Worm (Caenorhabditis elegans): ENCODE measurements around the gene R02F11.12.

R02F11.12 gene

DNA sequence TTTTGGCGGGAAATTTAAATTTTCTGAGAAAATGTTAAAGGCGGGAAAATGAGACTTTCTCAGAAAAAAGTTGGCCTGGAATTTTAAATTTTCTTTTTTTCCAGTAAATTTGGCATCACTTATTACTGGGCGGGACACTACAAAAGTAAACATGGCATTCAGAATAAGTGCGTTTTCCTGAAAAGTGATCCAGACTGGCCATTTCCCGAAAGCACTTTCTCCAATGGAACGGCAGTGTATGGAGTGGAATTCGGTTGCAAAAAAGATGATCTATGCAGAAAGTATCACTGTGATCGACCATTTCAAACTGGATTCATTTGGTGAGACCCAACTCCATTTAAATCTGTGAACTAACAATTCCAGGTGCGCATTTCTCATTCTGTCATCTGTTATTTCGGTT, 2.6 kb upstream of the R02F11.12 start:
- TF ChIP-seq C16A3.4 (tag; optimal IDR thresholded peaks at IDR 0.05): no peak
- TF ChIP-seq efl-1 (optimal IDR thresholded peaks at IDR 0.05): no peak
- TF ChIP-seq efl-1 (GFP tag; optimal IDR thresholded peaks at IDR 0.05 in 1 of 2): peak in 1 of 2 experiments; percentile 87

DNA sequence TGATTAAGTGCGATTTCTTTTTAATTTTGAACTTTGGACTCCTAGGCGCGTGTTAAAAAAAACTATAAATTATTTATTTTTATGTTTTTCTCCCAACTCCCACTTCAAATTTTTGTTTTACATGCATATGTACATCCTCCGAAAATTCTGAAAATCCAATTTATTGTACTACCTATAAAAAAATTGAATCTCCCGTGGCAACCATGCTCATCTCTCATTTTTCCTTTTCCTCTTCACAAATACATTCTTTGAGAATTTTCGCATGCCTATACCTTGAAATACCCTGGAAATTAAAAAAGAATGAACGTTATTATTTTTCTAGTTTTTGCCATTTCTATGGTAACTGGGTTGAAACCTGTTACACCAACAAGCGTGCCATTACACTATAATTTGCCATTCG, 1.6 kb upstream of the R02F11.12 start, which contains the start of gene R02F11.10:
R02F11.10 (plus strand) TSS at position 301 of the 400 bp plus-strand sequence.
- TF ChIP-seq fos-1 (tag; optimal IDR thresholded peaks at IDR 0.05): no peak
- no peak for TF ChIP-seq nhr-20 (tag; optimal IDR thresholded peaks at IDR 0.05)
- TF ChIP-seq aly-2 (tag; optimal IDR thresholded peaks at IDR 0.05): no peak
- no peak for TF ChIP-seq sox-4 (tag; optimal IDR thresholded peaks at IDR 0.05)
- no peak for TF ChIP-seq nhr-28 (tag; optimal IDR thresholded peaks at IDR 0.05)
- no peak for TF ChIP-seq efl-1 (optimal IDR thresholded peaks at IDR 0.05)
- no peak for TF ChIP-seq efl-1 (GFP tag; optimal IDR thresholded peaks at IDR 0.05 in 1 of 2)
- TF ChIP-seq C04F5.9 (tag; optimal IDR thresholded peaks at IDR 0.05): no peak
- TF ChIP-seq unc-130 (tag; optimal IDR thresholded peaks at IDR 0.05): no peak
- TF ChIP-seq dpl-1 (GFP tag; optimal IDR thresholded peaks at IDR 0.05): no peak
- TF ChIP-seq vab-15 (tag; optimal IDR thresholded peaks at IDR 0.05): no peak
- no peak for TF ChIP-seq unc-98 (GFP tag; IDR thresholded peaks at IDR 0.05)
- no peak for TF ChIP-seq fkh-10 (GFP tag; optimal IDR thresholded peaks at IDR 0.05)
- no peak for TF ChIP-seq nhr-76 (tag; optimal IDR thresholded peaks at IDR 0.05)
- no peak for TF ChIP-seq ceh-82 (tag; optimal IDR thresholded peaks at IDR 0.05)
- TF ChIP-seq swsn-7 (tag; optimal IDR thresholded peaks at IDR 0.05): no peak
- TF ChIP-seq ceh-88 (GFP tag; IDR thresholded peaks at IDR 0.05): no peak
- TF ChIP-seq fkh-8 (tag; optimal IDR thresholded peaks at IDR 0.05): no peak
- TF ChIP-seq lsy-2 (tag; optimal IDR thresholded peaks at IDR 0.05): no peak

- TF ChIP-seq ceh-63 (GFP tag; optimal IDR thresholded peaks at IDR 0.05): no peak
- TF ChIP-seq sox-4 (tag; optimal IDR thresholded peaks at IDR 0.05): no peak
- no peak for TF ChIP-seq nhr-20 (tag; optimal IDR thresholded peaks at IDR 0.05)
- TF ChIP-seq nhr-90 (tag; optimal IDR thresholded peaks at IDR 0.05; ENCODE audit: poor library complexity): no peak
- no peak for TF ChIP-seq irx-1 (tag; optimal IDR thresholded peaks at IDR 0.05)
- TF ChIP-seq blmp-1 (tag; optimal IDR thresholded peaks at IDR 0.05): no peak
- TF ChIP-seq C16A3.4 (tag; optimal IDR thresholded peaks at IDR 0.05): no peak
- no peak for TF ChIP-seq lin-15B (tag; optimal IDR thresholded peaks at IDR 0.05)
- TF ChIP-seq nhr-71 (tag; optimal IDR thresholded peaks at IDR 0.05): no peak
- no peak for TF ChIP-seq swsn-7 (tag; optimal IDR thresholded peaks at IDR 0.05)
- TF ChIP-seq lin-35 (GFP tag; optimal IDR thresholded peaks at IDR 0.05): no peak
- no peak for TF ChIP-seq pqm-1 (tag; optimal IDR thresholded peaks at IDR 0.05)
- TF ChIP-seq lir-3 (tag; optimal IDR thresholded peaks at IDR 0.05; ENCODE audit: poor library complexity): no peak
- TF ChIP-seq nhr-19 (GFP tag; conservative IDR thresholded peaks at IDR 0.05): no peak
Observed at ce11 chrV:4791569-4791968, 1.1 kb downstream of the R02F11.12 start, which contains the start of gene R02F11.11. Gene R02F11.11, plus strand, starts transcription at chrV:4791869.

ce11 chrV:4794308-4794707, 3.8 kb downstream of the R02F11.12 start, which contains the start of gene R02F11.2:
Gene R02F11.2, plus strand, starts transcription at chrV:4794599.
- TF ChIP-seq swsn-7 (tag; optimal IDR thresholded peaks at IDR 0.05) (peak; percentile 28), tbx-2 (tag; optimal IDR thresholded peaks at IDR 0.05) (no peak), nhr-19 (GFP tag; conservative IDR thresholded peaks at IDR 0.05) (no peak), lin-39 (tag; optimal IDR thresholded peaks at IDR 0.05) (no peak), nhr-20 (tag; optimal IDR thresholded peaks at IDR 0.05) (peak; percentile 17), nhr-71 (tag; optimal IDR thresholded peaks at IDR 0.05) (peak; percentile 85), nhr-11 (tag; optimal IDR thresholded peaks at IDR 0.05) (peak; percentile 7), pax-3 (tag; optimal IDR thresholded peaks at IDR 0.05) (peak; percentile 51), blmp-1 (tag; optimal IDR thresholded peaks at IDR 0.05) (no peak), sptf-1 (tag; optimal IDR thresholded peaks at IDR 0.05) (no peak), unc-30 (tag; optimal IDR thresholded peaks at IDR 0.05) (no peak), irx-1 (tag; optimal IDR thresholded peaks at IDR 0.05) (no peak), grh-1 (GFP tag; IDR thresholded peaks at IDR 0.05) (no peak), fkh-8 (tag; optimal IDR thresholded peaks at IDR 0.05) (peak; percentile 96), nhr-237 (tag; optimal IDR thresholded peaks at IDR 0.05) (no peak), sox-4 (tag; optimal IDR thresholded peaks at IDR 0.05) (peak; percentile 52), nhr-47 (tag; optimal IDR thresholded peaks at IDR 0.05) (peak; percentile 74), F16B12.6 (tag; optimal IDR thresholded peaks at IDR 0.05) (no peak), hlh-4 (tag; optimal IDR thresholded peaks at IDR 0.05) (peak; percentile 92), ztf-4 (tag; optimal IDR thresholded peaks at IDR 0.05) (peak; percentile 49), nhr-28 (tag; optimal IDR thresholded peaks at IDR 0.05) (no peak)

All from whole organism, L1 larva.